Fruit fly (Drosophila melanogaster) whole organism, embryonic: ENCODE results near the gene scrib.

Experiments
- B-H1 ChIP-seq: fragments of 200-800 bp; sonication (Bioruptor generic); IDR thresholded peaks from 3 replicates; pipeline ENCODE4 v1.3.6; 2022; ENCODE audit warnings: missing biosample characterization, missing genetic modification characterization
- CG10565 ChIP-seq: fragments of 200-800 bp; sonication (Bioruptor generic); optimal IDR thresholded peaks from 3 replicates; lab custom pipeline; 2016; ENCODE audit warnings: missing biosample characterization, mild to moderate bottlenecking, missing genetic modification characterization
- CG11723 ChIP-seq: fragments of 200-800 bp; sonication (Bioruptor generic); optimal IDR thresholded peaks from 2 replicates; lab custom pipeline; 2017; ENCODE audit warnings: missing biosample characterization, mild to moderate bottlenecking, missing genetic modification characterization
- CG12769 ChIP-seq: fragments of 200-800 bp; sonication (Bioruptor generic); optimal IDR thresholded peaks from 2 replicates; lab custom pipeline; 2019; ENCODE audit warnings: missing biosample characterization, mild to moderate bottlenecking, missing genetic modification characterization, moderate library complexity
- CG1529 ChIP-seq: fragments of 200-800 bp; sonication (Bioruptor generic); optimal IDR thresholded peaks from 3 replicates; lab custom pipeline; 2018; ENCODE audit warnings: missing biosample characterization, missing genetic modification characterization
- CG18262 ChIP-seq: fragments of 200-800 bp; optimal IDR thresholded peaks from 3 replicates; lab custom pipeline; 2019; ENCODE audit warnings: missing biosample characterization, mild to moderate bottlenecking, missing genetic modification characterization, moderate library complexity
- CG2875 ChIP-seq: fragments of 200-800 bp; sonication (Bioruptor generic); optimal IDR thresholded peaks from 2 replicates; lab custom pipeline; 2017; ENCODE audit warnings: missing biosample characterization, mild to moderate bottlenecking, missing genetic modification characterization, missing genetic modification reagents
- CG3163 ChIP-seq: fragments of 200-800 bp; sonication (Bioruptor generic); optimal IDR thresholded peaks from 3 replicates; lab custom pipeline; 2016; ENCODE audit warnings: missing biosample characterization, missing genetic modification characterization
- CG34376 ChIP-seq: fragments of 200-800 bp; sonication (Bioruptor generic); optimal IDR thresholded peaks from 2 replicates; lab custom pipeline; 2018; ENCODE audit warnings: missing biosample characterization, mild to moderate bottlenecking, missing genetic modification characterization
- CG4360 ChIP-seq: fragments of 200-800 bp; sonication (Bioruptor generic); IDR thresholded peaks from 2 replicates; pipeline ENCODE4 v1.3.6; 2022; ENCODE audit warnings: missing biosample characterization, missing genetic modification characterization
- CG4730 ChIP-seq: fragments of 200-800 bp; sonication (Bioruptor generic); IDR thresholded peaks from 2 replicates; pipeline ENCODE4 v1.3.6; 2022; ENCODE audit warnings: missing biosample characterization, missing genetic modification characterization
- CG7745 ChIP-seq: fragments of 200-800 bp; sonication (Bioruptor generic); optimal IDR thresholded peaks from 2 replicates; lab custom pipeline; 2018; ENCODE audit warnings: missing biosample characterization, mild to moderate bottlenecking, missing genetic modification characterization, moderate library complexity
- CG7987 ChIP-seq: fragments of 200-800 bp; sonication (Bioruptor generic); optimal IDR thresholded peaks from 2 replicates; lab custom pipeline; 2018; ENCODE audit warnings: missing biosample characterization, mild to moderate bottlenecking, missing genetic modification characterization, moderate library complexity
- CG8290 ChIP-seq, 3 experiments: fragments of 200-800 bp; sonication (Bioruptor generic); optimal IDR thresholded peaks; 2 replicates each; lab custom pipeline; 2016 to 2019; ENCODE audit warnings: missing biosample characterization in 3 of 3, missing genetic modification characterization in 3 of 3, mild to moderate bottlenecking in 2 of 3, moderate library complexity in 1 of 3
- CG9215 ChIP-seq: fragments of 200-800 bp; sonication (Bioruptor generic); IDR thresholded peaks from 2 replicates; pipeline ENCODE4 v1.3.6; 2022; ENCODE audit warnings: missing biosample characterization, missing genetic modification characterization
- D19B ChIP-seq: fragments of 200-800 bp; sonication (Bioruptor generic); optimal IDR thresholded peaks from 2 replicates; lab custom pipeline; 2017; ENCODE audit warnings: missing biosample characterization, mild to moderate bottlenecking, missing genetic modification characterization
- Dfd ChIP-seq, 2 experiments: fragments of >200 bp; optimal IDR thresholded peaks; 2 replicates each; lab custom pipeline; 2017; ENCODE audit warnings: missing biosample characterization in 2 of 2, missing genetic modification characterization in 2 of 2
- Dll ChIP-seq: fragments of 200-800 bp; sonication (Bioruptor generic); IDR thresholded peaks from 4 replicates; pipeline ENCODE4 v1.3.6; 2022; ENCODE audit warnings: missing biosample characterization, missing genetic modification characterization; ENCODE audit not compliant: partially characterized antibody
- Dp ChIP-seq: fragments of 200-800 bp; sonication (Bioruptor generic); optimal IDR thresholded peaks from 2 replicates; lab custom pipeline; 2018; ENCODE audit warnings: missing biosample characterization, mild to moderate bottlenecking, missing genetic modification characterization, moderate library complexity
- Fer3 ChIP-seq: fragments of 200-800 bp; sonication (Bioruptor generic); optimal IDR thresholded peaks from 2 replicates; lab custom pipeline; 2018; ENCODE audit warnings: missing biosample characterization, mild to moderate bottlenecking, missing genetic modification characterization, moderate library complexity
- HLH4C ChIP-seq: fragments of 200-800 bp; sonication (Bioruptor generic); IDR thresholded peaks from 3 replicates; pipeline ENCODE4 v1.3.6; 2022; ENCODE audit warnings: missing biosample characterization, missing genetic modification characterization; ENCODE audit not compliant: partially characterized antibody
- Kr ChIP-seq: fragments of 200-800 bp; sonication (Bioruptor generic); optimal IDR thresholded peaks from 2 replicates; lab custom pipeline; 2017; ENCODE audit warnings: missing biosample characterization, mild to moderate bottlenecking, missing genetic modification characterization
- Mrtf ChIP-seq: fragments of 200-800 bp; sonication (Bioruptor generic); IDR thresholded peaks from 3 replicates; pipeline ENCODE4 v1.3.6; 2022; ENCODE audit warnings: missing biosample characterization, missing genetic modification characterization
- NfI ChIP-seq: fragments of 200-800 bp; sonication (Bioruptor generic); optimal IDR thresholded peaks from 3 replicates; lab custom pipeline; 2018; ENCODE audit warnings: missing biosample characterization, mild to moderate bottlenecking, missing genetic modification characterization, moderate library complexity
- Oli ChIP-seq: fragments of 200-800 bp; sonication (Bioruptor generic); optimal IDR thresholded peaks from 2 replicates; lab custom pipeline; 2018; ENCODE audit warnings: missing biosample characterization, mild to moderate bottlenecking, missing genetic modification characterization, moderate library complexity
- Optix ChIP-seq: fragments of 200-800 bp; sonication (Bioruptor generic); IDR thresholded peaks from 3 replicates; pipeline ENCODE4 v1.3.6; 2022; ENCODE audit warnings: missing biosample characterization, missing genetic modification characterization
- Pdp1 ChIP-seq, 2 experiments: fragments of 200-800 bp; sonication (Bioruptor generic); optimal IDR thresholded peaks; 3 replicates each; lab custom pipeline; 2016; ENCODE audit warnings: missing biosample characterization in 2 of 2, missing genetic modification characterization in 2 of 2, mild to moderate bottlenecking in 1 of 2, moderate library complexity in 1 of 2
- Ravus ChIP-seq: fragments of 200-800 bp; sonication (Bioruptor generic); IDR thresholded peaks from 2 replicates; pipeline ENCODE4 v1.3.6; 2022; ENCODE audit warnings: missing biosample characterization, missing genetic modification characterization
- Six4 ChIP-seq: fragments of 200-800 bp; sonication (Bioruptor generic); optimal IDR thresholded peaks from 2 replicates; lab custom pipeline; 2016; ENCODE audit warnings: missing biosample characterization, missing genetic modification characterization
- Spps ChIP-seq: fragments of 200-800 bp; sonication (Bioruptor generic); optimal IDR thresholded peaks from 2 replicates; lab custom pipeline; 2018; ENCODE audit warnings: missing biosample characterization, mild to moderate bottlenecking, missing genetic modification characterization
- Taf1 ChIP-seq: fragments of 200-800 bp; sonication (Bioruptor generic); IDR thresholded peaks from 2 replicates; pipeline ENCODE4 v1.3.6; 2022; ENCODE audit warnings: missing biosample characterization, missing genetic modification characterization
- Xrp1 ChIP-seq: fragments of 200-800 bp; sonication (Bioruptor generic); IDR thresholded peaks from 2 replicates; pipeline ENCODE4 v1.3.6; 2022; ENCODE audit warnings: missing biosample characterization, missing genetic modification characterization
- abd-A ChIP-seq: fragments of 200-800 bp; sonication (Bioruptor generic); optimal IDR thresholded peaks from 3 replicates; lab custom pipeline; 2019; ENCODE audit warnings: missing biosample characterization, mild to moderate bottlenecking, missing genetic modification characterization, moderate library complexity
- cg ChIP-seq: fragments of 200-800 bp; sonication (Bioruptor generic); optimal IDR thresholded peaks from 3 replicates; lab custom pipeline; 2019; ENCODE audit warnings: missing biosample characterization, mild to moderate bottlenecking, missing genetic modification characterization, moderate library complexity
- fu2 ChIP-seq: fragments of 200-800 bp; sonication (Bioruptor generic); optimal IDR thresholded peaks from 2 replicates; lab custom pipeline; 2016; ENCODE audit warnings: missing biosample characterization, missing genetic modification characterization
- gcm ChIP-seq: fragments of 200-800 bp; sonication (Bioruptor generic); optimal IDR thresholded peaks from 2 replicates; lab custom pipeline; 2019; ENCODE audit warnings: missing biosample characterization, mild to moderate bottlenecking, missing genetic modification characterization, moderate library complexity
- knrl ChIP-seq: fragments of 200-800 bp; sonication (Bioruptor generic); IDR thresholded peaks from 3 replicates; pipeline ENCODE4 v1.3.6; 2022; ENCODE audit warnings: missing biosample characterization, missing genetic modification characterization; ENCODE audit not compliant: partially characterized antibody
- lilli ChIP-seq: fragments of 200-800 bp; sonication (Bioruptor generic); optimal IDR thresholded peaks from 3 replicates; lab custom pipeline; 2016; ENCODE audit warnings: missing biosample characterization, missing genetic modification characterization
- lola ChIP-seq, 3 experiments: fragments of >200 bp in 2 of 3; fragments of 200-800 bp in 1 of 3; sonication (Bioruptor generic) in 1 of 3; optimal IDR thresholded peaks; 2 replicates each; lab custom pipeline; 2017 to 2019; ENCODE audit warnings: missing biosample characterization in 3 of 3, missing genetic modification characterization in 3 of 3, mild to moderate bottlenecking in 1 of 3, moderate library complexity in 1 of 3
- lov ChIP-seq, 2 experiments: fragments of 200-800 bp in 1 of 2; fragments of >200 bp in 1 of 2; sonication (Bioruptor generic) in 1 of 2; IDR thresholded peaks in 1 of 2; optimal IDR thresholded peaks in 1 of 2; 2 replicates in 1 of 2; 3 replicates in 1 of 2; pipeline versions ENCODE4 v1.3.6 to Lab custom; 2017 to 2022; ENCODE audit warnings: missing biosample characterization in 1 of 2, missing genetic modification characterization in 1 of 2
- nau ChIP-seq: fragments of 200-800 bp; sonication (Bioruptor generic); optimal IDR thresholded peaks from 3 replicates; lab custom pipeline; 2017; ENCODE audit warnings: missing biosample characterization, mild to moderate bottlenecking, missing genetic modification characterization, missing genetic modification reagents
- p53 ChIP-seq: fragments of 200-800 bp; sonication (Bioruptor generic); optimal IDR thresholded peaks from 2 replicates; lab custom pipeline; 2016; ENCODE audit warnings: missing biosample characterization, missing genetic modification characterization
- pfk ChIP-seq: fragments of 200-800 bp; sonication (Bioruptor generic); optimal IDR thresholded peaks from 2 replicates; lab custom pipeline; 2018; ENCODE audit warnings: missing biosample characterization, mild to moderate bottlenecking, missing genetic modification characterization, moderate library complexity
- psq ChIP-seq: fragments of 200-800 bp; sonication (Bioruptor generic); optimal IDR thresholded peaks from 2 replicates; lab custom pipeline; 2017; ENCODE audit warnings: missing biosample characterization, missing genetic modification characterization
- ranshi ChIP-seq: fragments of 200-800 bp; sonication (Bioruptor generic); IDR thresholded peaks from 2 replicates; pipeline ENCODE4 v1.3.6; 2022; ENCODE audit warnings: missing biosample characterization, missing genetic modification characterization
- seq ChIP-seq: fragments of 200-800 bp; sonication (Bioruptor generic); IDR thresholded peaks from 2 replicates; pipeline ENCODE4 v1.3.6; 2022; ENCODE audit warnings: missing biosample characterization, missing genetic modification characterization
- sqz ChIP-seq: fragments of 200-800 bp; sonication (Bioruptor generic); optimal IDR thresholded peaks from 3 replicates; lab custom pipeline; 2018; ENCODE audit warnings: missing biosample characterization, mild to moderate bottlenecking, missing genetic modification characterization
- twi ChIP-seq: fragments of 200-800 bp; optimal IDR thresholded peaks from 2 replicates; lab custom pipeline; 2019; ENCODE audit warnings: missing biosample characterization, mild to moderate bottlenecking, missing genetic modification characterization, moderate library complexity
- unpg ChIP-seq: fragments of 200-800 bp; sonication (Bioruptor generic); optimal IDR thresholded peaks from 3 replicates; lab custom pipeline; 2018; ENCODE audit warnings: missing biosample characterization, mild to moderate bottlenecking, missing genetic modification characterization, moderate library complexity
- vvl ChIP-seq: fragments of 200-800 bp; sonication (Bioruptor generic); IDR thresholded peaks from 2 replicates; pipeline ENCODE4 v1.3.6; 2022; ENCODE audit warnings: missing biosample characterization, missing genetic modification characterization

The scrib gene

dm6 chr3R:26552217-26552616 is 16.1 kb downstream of the scrib start:
- TF ChIP-seq abd-A (tag; lab: Kevin White, UChicago) (peak; percentile 7), CG12769 (tag; lab: Kevin White, UChicago) (peak; percentile 41), CG7987 (GFP tag; lab: Kevin White, UChicago) (no peak), Pdp1 (GFP tag; optimal IDR thresholded peaks at IDR 0.05; lab: Kevin White, UChicago) (no peak), HLH4C (GFP tag; lab: Robert Waterston, UW) (no peak), CG1529 (GFP tag; lab: Kevin White, UChicago) (no peak), Dll (GFP tag; lab: Robert Waterston, UW) (no peak), CG8290 (GFP tag; optimal IDR thresholded peaks at IDR 0.05; lab: Kevin White, UChicago) (no peak), CG8290 (tag; optimal IDR thresholded peaks at IDR 0.05; lab: Kevin White, UChicago) (no peak), vvl (no peak), CG7745 (tag; lab: Kevin White, UChicago) (no peak), CG4360 (GFP tag; lab: Robert Waterston, UW) (no peak), Six4 (GFP tag; lab: Kevin White, UChicago) (no peak), CG34376 (GFP tag; lab: Kevin White, UChicago) (no peak), Dp (GFP tag; lab: Kevin White, UChicago) (no peak), Ravus (no peak), twi (tag; lab: Kevin White, UChicago) (peak; percentile 92), D19B (GFP tag; lab: Kevin White, UChicago) (no peak), Mrtf (GFP tag; lab: Robert Waterston, UW) (no peak), ranshi (no peak), psq (GFP tag; lab: Kevin White, UChicago) (no peak), NfI (GFP tag; lab: Kevin White, UChicago) (no peak), CG10565 (GFP tag; lab: Kevin White, UChicago) (no peak), lilli (no peak), knrl (GFP tag; lab: Robert Waterston, UW) (no peak), seq (GFP tag; lab: Robert Waterston, UW) (no peak), unpg (GFP tag; lab: Kevin White, UChicago) (no peak), Dfd (GFP tag; optimal IDR thresholded peaks at IDR 0.05; lab: Kevin White, UChicago) (no peak), B-H1 (GFP tag; lab: Robert Waterston, UW) (no peak), pfk (peak; percentile 69), Oli (tag; lab: Kevin White, UChicago) (no peak), cg (GFP tag; lab: Kevin White, UChicago) (peak; percentile 38), p53 (GFP tag; lab: Kevin White, UChicago) (no peak), Fer3 (tag; lab: Kevin White, UChicago) (no peak), lov (optimal IDR thresholded peaks at IDR 0.05; lab: Kevin White, UChicago) (no peak), lov (GFP tag; IDR thresholded peaks at IDR 0.05; lab: Robert Waterston, UW) (no peak), Xrp1 (GFP tag; lab: Robert Waterston, UW) (no peak), Taf1 (GFP tag; lab: Robert Waterston, UW) (no peak), nau (GFP tag; lab: Kevin White, UChicago) (peak; percentile 57), CG4730 (GFP tag; lab: Robert Waterston, UW) (no peak), Kr (GFP tag; lab: Kevin White, UChicago) (no peak), gcm (GFP tag; lab: Kevin White, UChicago) (peak; percentile 20), CG2875 (no peak), CG18262 (no peak), CG11723 (GFP tag; lab: Kevin White, UChicago) (no peak), Optix (GFP tag; lab: Robert Waterston, UW) (no peak), Spps (no peak), fu2 (GFP tag; lab: Kevin White, UChicago) (no peak), lola (GFP tag; optimal IDR thresholded peaks at IDR 0.05; lab: Kevin White, UChicago) (no peak), CG9215 (GFP tag; lab: Robert Waterston, UW) (no peak), sqz (peak; percentile 14), CG3163 (no peak)
